Fruit fly (Drosophila melanogaster): ENCODE data around the gene knrl.

dm6 chr3L:20623566-20623965 lies 3.1 kb upstream of the knrl start:
- TF ChIP-seq cato (GFP tag; optimal IDR thresholded peaks at IDR 0.05; ENCODE audit: borderline replicate concordance) (no peak), CG1832 (GFP tag; optimal IDR thresholded peaks at IDR 0.05) (no peak), slou (GFP tag; optimal IDR thresholded peaks at IDR 0.05) (no peak), MTF-1 (GFP tag; optimal IDR thresholded peaks at IDR 0.05; ENCODE audit: borderline replicate concordance) (no peak), Dip2 (GFP tag; IDR thresholded peaks at IDR 0.05) (no peak), CG14014 (GFP tag; IDR thresholded peaks at IDR 0.05) (no peak), Nf-YA (GFP tag; IDR thresholded peaks at IDR 0.05) (no peak), salm (tag; optimal IDR thresholded peaks at IDR 0.05) (no peak), Dll (GFP tag; IDR thresholded peaks at IDR 0.05; ENCODE audit: partially characterized antibody) (no peak), Dip3 (GFP tag; optimal IDR thresholded peaks at IDR 0.05) (no peak), Atf3 (GFP tag; optimal IDR thresholded peaks at IDR 0.05) (no peak), H15 (GFP tag; IDR thresholded peaks at IDR 0.05) (no peak), CG31388 (GFP tag; optimal IDR thresholded peaks at IDR 0.05) (no peak), Dad (GFP tag; optimal IDR thresholded peaks at IDR 0.05) (no peak)

All from whole organism, embryonic.